Worm (Caenorhabditis elegans): Measurements from ENCODE around the gene T24H7.8.

The T24H7.8 gene

DNA sequence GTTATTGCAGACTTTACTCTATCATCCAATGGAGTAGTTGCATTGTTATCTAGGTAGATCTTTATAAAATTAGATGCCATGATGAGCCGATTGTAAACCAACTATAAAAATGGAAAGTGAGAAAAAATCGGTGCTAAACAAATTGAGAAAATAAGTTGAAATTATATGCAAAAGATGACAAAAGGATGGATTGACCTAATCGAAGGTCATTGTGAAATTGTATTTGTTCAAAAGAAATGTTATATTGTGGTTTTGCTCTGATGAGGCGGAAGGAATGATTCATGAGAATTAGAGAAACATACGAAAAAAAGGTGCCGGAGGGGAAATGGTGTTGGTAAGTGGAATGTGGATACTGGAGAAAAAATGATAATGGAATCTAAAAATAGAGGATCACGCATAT lies 39.1 kb downstream of the T24H7.8 start, which contains the start of gene scly-1:
scly-1 (minus strand) TSS at position 101 of the 400 bp plus-strand sequence.
- TF ChIP-seq M03D4.4 (tag; optimal IDR thresholded peaks at IDR 0.05) (no peak), ztf-11 (tag; optimal IDR thresholded peaks at IDR 0.05) (no peak), pha-4 (tag; optimal IDR thresholded peaks at IDR 0.05) (no peak), unc-62 (GFP tag; optimal IDR thresholded peaks at IDR 0.05) (no peak), ces-1 (GFP tag; optimal IDR thresholded peaks at IDR 0.05) (no peak), hlh-1 (tag; optimal IDR thresholded peaks at IDR 0.05) (no peak), blmp-1 (tag; optimal IDR thresholded peaks at IDR 0.05) (no peak), ceh-43 (GFP tag; optimal IDR thresholded peaks at IDR 0.05) (no peak), lin-13 (tag; optimal IDR thresholded peaks at IDR 0.05) (no peak)

DNA sequence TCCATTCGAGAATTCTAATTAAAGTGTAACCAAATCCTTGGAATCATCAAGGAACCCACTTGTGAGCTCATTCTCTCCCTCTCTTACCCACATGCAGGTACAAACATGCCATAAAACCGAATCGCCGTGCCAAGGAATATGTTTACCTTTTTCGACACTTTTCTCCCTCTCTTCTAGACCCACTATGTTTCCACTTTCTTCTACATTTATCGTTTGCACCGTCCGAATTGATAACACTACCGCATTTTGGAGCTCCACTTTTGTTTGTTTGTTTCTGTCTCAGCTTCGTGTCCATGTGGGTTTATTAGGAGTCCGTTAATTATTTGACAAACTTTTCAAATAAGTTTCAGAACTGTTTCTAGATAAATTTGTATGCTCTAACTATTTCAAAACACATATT lies 40.0 kb downstream of the T24H7.8 start:
- TF ChIP-seq nhr-237 (tag; optimal IDR thresholded peaks at IDR 0.05) (no peak), tbx-8 (GFP tag; optimal IDR thresholded peaks at IDR 0.05) (no peak), zip-8 (tag; optimal IDR thresholded peaks at IDR 0.05) (no peak), hlh-1 (tag; optimal IDR thresholded peaks at IDR 0.05) (no peak), snpc-4 (tag; optimal IDR thresholded peaks at IDR 0.05) (no peak)

DNA sequence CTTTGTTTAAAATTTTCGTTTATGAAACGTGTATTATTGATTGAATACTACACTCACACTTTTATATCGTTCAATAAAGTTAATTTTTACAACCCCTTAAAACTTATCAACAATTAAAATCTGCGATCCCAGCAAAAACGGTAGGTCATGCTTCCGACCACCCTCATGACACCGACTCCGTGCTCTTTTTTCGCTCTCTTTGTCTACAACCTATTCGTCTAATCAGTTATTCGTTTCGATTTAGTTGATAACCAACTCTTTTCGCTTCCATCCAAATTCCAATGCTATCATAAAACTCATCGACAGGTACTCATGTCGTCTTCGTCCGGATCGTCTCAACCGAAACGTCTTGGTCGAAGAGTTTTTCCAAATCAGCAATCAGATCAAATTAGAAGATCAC lies 41.2 kb downstream of the T24H7.8 start, which contains the start of gene F13H8.1:
F13H8.1 (plus strand) TSS at position 311 of the 400 bp plus-strand sequence.
- TF ChIP-seq ces-1 (GFP tag; optimal IDR thresholded peaks at IDR 0.05) (no peak), lin-13 (tag; optimal IDR thresholded peaks at IDR 0.05) (no peak)

DNA sequence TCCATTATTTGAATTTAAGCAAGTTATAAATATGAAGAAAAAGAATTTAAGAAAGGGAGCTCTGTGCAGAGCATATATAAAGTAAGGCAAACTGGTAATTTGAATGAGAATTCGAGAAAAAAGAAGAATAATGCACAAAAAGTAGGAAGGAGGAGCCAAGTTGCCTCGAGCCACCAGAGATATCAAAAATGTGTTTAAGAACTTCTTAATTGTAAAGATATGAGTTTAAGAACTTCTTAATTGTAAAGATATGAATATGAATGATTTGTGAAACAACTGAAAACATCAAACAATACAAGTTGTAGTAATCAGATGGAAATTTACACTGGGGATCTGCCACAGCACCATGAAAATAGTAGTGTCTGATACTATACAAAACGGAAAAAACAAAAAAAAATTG lies 45.0 kb downstream of the T24H7.8 start, which contains the start of gene F13H8.6:
F13H8.6 (minus strand) TSS at position 101 of the 400 bp plus-strand sequence.
- TF ChIP-seq lsy-2 (tag; optimal IDR thresholded peaks at IDR 0.05), result no peak
- no peak for TF ChIP-seq flh-1 (GFP tag; optimal IDR thresholded peaks at IDR 0.05)
- TF ChIP-seq drap-1 (GFP tag; optimal IDR thresholded peaks at IDR 0.05), result no peak

DNA sequence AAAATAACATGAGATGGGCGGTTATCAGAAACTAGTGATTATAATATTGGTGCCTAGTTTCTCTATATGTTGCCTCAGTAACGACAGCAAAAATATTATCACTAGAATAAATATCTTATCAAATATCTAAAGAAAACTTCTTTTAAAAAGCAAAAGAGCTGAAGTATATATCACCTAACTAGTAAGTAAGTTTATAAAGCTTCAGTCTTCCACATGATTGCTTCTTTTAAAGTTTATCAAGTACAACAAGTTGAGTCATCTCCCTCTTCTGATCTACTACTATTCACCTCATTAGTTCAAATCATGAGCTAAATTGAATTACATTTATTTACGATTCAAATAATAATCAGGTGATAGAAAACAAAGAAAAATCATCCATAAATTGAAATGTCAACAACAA lies 46.2 kb downstream of the T24H7.8 start:
- TF ChIP-seq hlh-1 (tag; optimal IDR thresholded peaks at IDR 0.05) (no peak), unc-39 (tag; optimal IDR thresholded peaks at IDR 0.05) (no peak), elt-1 (tag; optimal IDR thresholded peaks at IDR 0.05; ENCODE audit: borderline replicate concordance, insufficient read depth) (no peak), nhr-76 (tag; optimal IDR thresholded peaks at IDR 0.05) (no peak), ceh-39 (tag; optimal IDR thresholded peaks at IDR 0.05) (no peak), nhr-237 (tag; optimal IDR thresholded peaks at IDR 0.05) (no peak), elt-3 (tag; optimal IDR thresholded peaks at IDR 0.05) (no peak), ceh-83 (GFP tag; optimal IDR thresholded peaks at IDR 0.05) (no peak), mab-5 (tag; optimal IDR thresholded peaks at IDR 0.05) (no peak), ham-2 (GFP tag; optimal IDR thresholded peaks at IDR 0.05) (no peak), ztf-11 (tag; optimal IDR thresholded peaks at IDR 0.05) (no peak), pha-4 (tag; optimal IDR thresholded peaks at IDR 0.05) (no peak)

DNA sequence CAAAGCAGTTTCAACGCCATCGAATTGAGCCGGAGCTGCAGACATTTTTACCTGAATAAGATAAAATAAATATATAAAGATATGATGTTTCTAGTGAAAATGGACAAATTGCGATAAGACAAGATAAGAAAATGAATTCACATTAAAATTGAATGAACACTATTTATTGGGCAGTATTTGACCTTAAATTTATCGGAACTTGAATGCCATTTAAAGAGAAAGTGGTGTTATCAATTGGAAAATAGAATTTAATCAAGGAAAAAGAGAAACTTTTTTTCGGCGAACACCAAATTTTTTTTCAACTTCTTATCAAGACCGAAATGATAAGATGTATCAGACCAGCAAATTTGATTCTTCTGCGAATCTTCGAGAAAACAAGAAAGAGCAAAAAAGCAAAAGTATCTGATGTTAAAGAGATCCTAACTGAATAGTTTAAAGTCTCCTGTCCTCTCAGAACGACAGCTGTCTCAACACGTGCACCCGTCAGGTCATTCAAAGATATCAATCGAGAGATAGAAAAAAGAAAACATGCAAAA lies 48.3 kb downstream of the T24H7.8 start, which contains the start of gene upb-1:
upb-1 (minus strand) TSS at position 51 of the 536 bp plus-strand sequence.
- TF ChIP-seq snpc-4 (tag; optimal IDR thresholded peaks at IDR 0.05) (no peak), ceh-43 (GFP tag; optimal IDR thresholded peaks at IDR 0.05) (no peak), hlh-1 (tag; optimal IDR thresholded peaks at IDR 0.05) (peak; percentile 100), lin-32 (GFP tag; optimal IDR thresholded peaks at IDR 0.05) (no peak), unc-62 (GFP tag; optimal IDR thresholded peaks at IDR 0.05) (peak; percentile 90), lsy-2 (tag; optimal IDR thresholded peaks at IDR 0.05) (no peak), ceh-39 (tag; optimal IDR thresholded peaks at IDR 0.05) (no peak), tbx-8 (GFP tag; optimal IDR thresholded peaks at IDR 0.05) (no peak)
